Worm (Caenorhabditis elegans) whole organism, L3 larva: ENCODE measurements around the gene C34C6.3.

Experiments
- R02D3.7 ChIP-seq: fragments of 150-350 bp; optimal IDR thresholded peaks from 2 replicates; lab custom pipeline; 2014; ENCODE audit warnings: missing biosample characterization, missing genetic modification characterization
- ama-1 ChIP-seq: fragments of 150-350 bp; optimal IDR thresholded peaks from 2 replicates; lab custom pipeline; 2018
- ceh-16 ChIP-seq: sonication (generic microtip); optimal IDR thresholded peaks from 2 replicates; lab custom pipeline; 2017; ENCODE audit warnings: missing biosample characterization, missing genetic modification characterization
- ceh-28 ChIP-seq: fragments of 150-350 bp; optimal IDR thresholded peaks from 2 replicates; lab custom pipeline; 2014; ENCODE audit warnings: missing biosample characterization, missing genetic modification reagents, missing genetic modification characterization
- ceh-9 ChIP-seq: sonication (generic microtip); optimal IDR thresholded peaks from 2 replicates; lab custom pipeline; 2018; ENCODE audit warnings: missing biosample characterization, missing genetic modification characterization
- daf-12 ChIP-seq: fragments of 150-350 bp; optimal IDR thresholded peaks from 2 replicates; lab custom pipeline; 2014; ENCODE audit warnings: missing biosample characterization, missing genetic modification reagents, missing genetic modification characterization
- egl-27 ChIP-seq: sonication (generic microtip); optimal IDR thresholded peaks from 4 replicates; lab custom pipeline; 2017; ENCODE audit warnings: missing biosample characterization, missing genetic modification reagents, missing genetic modification characterization
- egl-5 ChIP-seq: fragments of 150-350 bp; optimal IDR thresholded peaks from 2 replicates; lab custom pipeline; 2017; ENCODE audit warnings: missing biosample characterization, missing genetic modification reagents, missing genetic modification characterization, inconsistent platforms
- elt-1 ChIP-seq: fragments of 150-350 bp; optimal IDR thresholded peaks from 2 replicates; lab custom pipeline; 2014; ENCODE audit warnings: missing biosample characterization, missing genetic modification characterization
- elt-2 ChIP-seq: sonication (generic microtip); optimal IDR thresholded peaks from 2 replicates; lab custom pipeline; 2016; ENCODE audit warnings: missing genetic modification reagents, mild to moderate bottlenecking, missing genetic modification characterization, missing compliant biosample characterization
- elt-3 ChIP-seq, 3 experiments: fragments of 150-350 bp in 1 of 3; sonication (generic microtip) in 2 of 3; optimal IDR thresholded peaks; 2 replicates in 2 of 3; 4 replicates in 1 of 3; lab custom pipeline; 2014 to 2017; ENCODE audit warnings: missing biosample characterization in 3 of 3, missing genetic modification characterization in 3 of 3
- eor-1 ChIP-seq, 2 experiments: fragments of 150-350 bp; optimal IDR thresholded peaks; 2 replicates each; lab custom pipeline; 2014 to 2018; ENCODE audit warnings: missing biosample characterization in 2 of 2, missing genetic modification characterization in 2 of 2
- fkh-10 ChIP-seq: sonication (generic microtip); optimal IDR thresholded peaks from 2 replicates; lab custom pipeline; 2017; ENCODE audit warnings: missing biosample characterization, missing genetic modification reagents, missing genetic modification characterization
- fkh-2 ChIP-seq: fragments of 150-350 bp; optimal IDR thresholded peaks from 2 replicates; lab custom pipeline; 2014; ENCODE audit warnings: missing biosample characterization, missing genetic modification reagents, missing genetic modification characterization
- hmg-11 ChIP-seq: sonication (generic microtip); optimal IDR thresholded peaks from 2 replicates; lab custom pipeline; 2016; ENCODE audit warnings: missing genetic modification characterization, missing compliant biosample characterization
- jun-1 ChIP-seq: fragments of 150-350 bp; optimal IDR thresholded peaks from 2 replicates; lab custom pipeline; 2014; ENCODE audit warnings: missing biosample characterization, missing genetic modification reagents, missing genetic modification characterization
- lin-15B ChIP-seq: fragments of 150-350 bp; optimal IDR thresholded peaks from 2 replicates; lab custom pipeline; 2014; ENCODE audit warnings: missing biosample characterization, missing genetic modification characterization
- lin-39 ChIP-seq: fragments of 150-350 bp; optimal IDR thresholded peaks from 2 replicates; lab custom pipeline; 2018; ENCODE audit warnings: missing biosample characterization, missing genetic modification reagents, missing genetic modification characterization
- lsy-12 ChIP-seq: sonication (generic microtip); optimal IDR thresholded peaks from 2 replicates; lab custom pipeline; 2016; ENCODE audit warnings: mild to moderate bottlenecking, missing genetic modification characterization, missing compliant biosample characterization
- mdl-1 ChIP-seq: fragments of 150-350 bp; optimal IDR thresholded peaks from 2 replicates; lab custom pipeline; 2014; ENCODE audit warnings: missing biosample characterization, missing genetic modification characterization
- mml-1 ChIP-seq: fragments of 150-350 bp; sonication (generic microtip); optimal IDR thresholded peaks from 3 replicates; lab custom pipeline; 2014; ENCODE audit warnings: missing biosample characterization, missing genetic modification characterization
- nfya-1 ChIP-seq: sonication (generic microtip); optimal IDR thresholded peaks from 2 replicates; lab custom pipeline; 2017; ENCODE audit warnings: missing genetic modification characterization, mild to moderate bottlenecking, missing compliant biosample characterization, antibody characterized with exemption, moderate library complexity; ENCODE audit not compliant: insufficient read depth
- nhr-11 ChIP-seq: fragments of 150-350 bp; optimal IDR thresholded peaks from 2 replicates; lab custom pipeline; 2014; ENCODE audit warnings: missing biosample characterization, missing genetic modification characterization
- nhr-12 ChIP-seq: fragments of 150-350 bp; optimal IDR thresholded peaks from 2 replicates; lab custom pipeline; 2014; ENCODE audit warnings: missing biosample characterization, missing genetic modification characterization
- nhr-23 ChIP-seq: fragments of 150-350 bp; optimal IDR thresholded peaks from 2 replicates; lab custom pipeline; 2014; ENCODE audit warnings: missing biosample characterization, missing genetic modification reagents, missing genetic modification characterization
- nhr-237 ChIP-seq: fragments of 150-350 bp; optimal IDR thresholded peaks from 2 replicates; lab custom pipeline; 2014; ENCODE audit warnings: missing biosample characterization, missing genetic modification characterization
- nhr-28 ChIP-seq: fragments of 150-350 bp; optimal IDR thresholded peaks from 2 replicates; lab custom pipeline; 2014; ENCODE audit warnings: missing biosample characterization, missing genetic modification characterization
- nhr-43 ChIP-seq: sonication (generic microtip); optimal IDR thresholded peaks from 2 replicates; lab custom pipeline; 2016; ENCODE audit warnings: mild to moderate bottlenecking, missing genetic modification characterization, missing compliant biosample characterization; ENCODE audit not compliant: poor library complexity, severe bottlenecking
- nhr-67 ChIP-seq: fragments of 150-350 bp; optimal IDR thresholded peaks from 2 replicates; lab custom pipeline; 2014; ENCODE audit warnings: missing biosample characterization, missing genetic modification characterization
- nhr-77 ChIP-seq: fragments of 150-350 bp; optimal IDR thresholded peaks from 2 replicates; lab custom pipeline; 2014; ENCODE audit warnings: missing biosample characterization, missing genetic modification characterization
- pha-4 ChIP-seq: fragments of 150-350 bp; optimal IDR thresholded peaks from 2 replicates; lab custom pipeline; 2014; ENCODE audit warnings: missing biosample characterization, missing genetic modification reagents, missing genetic modification characterization
- pqm-1 ChIP-seq: fragments of 150-350 bp; optimal IDR thresholded peaks from 2 replicates; lab custom pipeline; 2017; ENCODE audit warnings: missing biosample characterization, missing genetic modification characterization, inconsistent platforms
- sea-2 ChIP-seq: fragments of 150-350 bp; sonication (generic microtip); optimal IDR thresholded peaks from 4 replicates; lab custom pipeline; 2014; ENCODE audit warnings: missing biosample characterization, missing genetic modification reagents, missing genetic modification characterization
- skn-1 ChIP-seq: fragments of 150-350 bp; optimal IDR thresholded peaks from 2 replicates; lab custom pipeline; 2014; ENCODE audit warnings: missing biosample characterization, missing genetic modification characterization
- snpc-4 ChIP-seq: fragments of 150-350 bp; optimal IDR thresholded peaks from 2 replicates; lab custom pipeline; 2014; ENCODE audit warnings: missing biosample characterization, missing genetic modification characterization
- tbx-2 ChIP-seq: sonication (generic microtip); optimal IDR thresholded peaks from 2 replicates; lab custom pipeline; 2016; ENCODE audit warnings: mild to moderate bottlenecking, missing genetic modification characterization, missing compliant biosample characterization
- unc-39 ChIP-seq: sonication (generic microtip); optimal IDR thresholded peaks from 4 replicates; lab custom pipeline; 2017; ENCODE audit warnings: missing biosample characterization, missing genetic modification characterization
- unc-62 ChIP-seq: fragments of 150-350 bp; sonication (generic microtip); optimal IDR thresholded peaks from 4 replicates; lab custom pipeline; 2014; ENCODE audit warnings: missing biosample characterization, missing genetic modification reagents, missing genetic modification characterization
- zag-1 ChIP-seq: fragments of 150-350 bp; optimal IDR thresholded peaks from 2 replicates; lab custom pipeline; 2014; ENCODE audit warnings: missing biosample characterization, missing genetic modification characterization
- ztf-4 ChIP-seq: fragments of 150-350 bp; optimal IDR thresholded peaks from 2 replicates; lab custom pipeline; 2014; ENCODE audit warnings: missing biosample characterization, missing genetic modification characterization

C34C6.3 gene

DNA sequence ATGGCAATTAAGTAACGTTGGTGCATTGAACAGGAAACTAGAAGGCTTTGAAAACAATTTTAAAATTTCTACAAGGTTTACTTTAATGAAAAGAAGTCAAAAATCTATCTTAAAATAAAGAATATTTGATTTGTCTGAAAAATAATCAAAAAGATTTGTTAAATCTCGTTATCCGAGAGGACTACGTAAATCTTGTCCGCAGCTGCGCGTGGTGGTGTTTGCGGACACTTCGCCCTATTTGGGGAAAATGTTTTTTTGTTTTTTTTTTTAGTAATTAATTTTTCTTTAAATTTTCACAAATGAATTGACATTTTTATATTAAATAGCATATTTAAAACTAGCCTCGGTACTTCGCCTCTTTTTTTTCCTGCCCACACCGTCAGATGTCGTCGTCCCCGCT, 7.8 kb upstream of the C34C6.3 start:
- TF ChIP-seq jun-1 (tag; lab: Kevin White, UChicago): no peak
- no peak for TF ChIP-seq skn-1
- TF ChIP-seq nfya-1 (tag; lab: Kevin White, UChicago): peak; percentile 60
- TF ChIP-seq pha-4 (tag; lab: Kevin White, UChicago): no peak
- peak; percentile 28 for TF ChIP-seq R02D3.7
- TF ChIP-seq elt-2 (tag; lab: Kevin White, UChicago): no peak
- TF ChIP-seq lin-15B: peak; percentile 49
- TF ChIP-seq ceh-28 (tag; lab: Kevin White, UChicago): no peak
- peak; percentile 55 for TF ChIP-seq hmg-11 (tag; lab: Kevin White, UChicago)
- TF ChIP-seq snpc-4 (tag; lab: Kevin White, UChicago): peak; percentile 49
- peak; percentile 63 for TF ChIP-seq egl-5 (tag; lab: Kevin White, UChicago)
- peak; percentile 50 for TF ChIP-seq nhr-43 (tag; lab: Kevin White, UChicago)
- no peak for TF ChIP-seq nhr-28 (tag; lab: Kevin White, UChicago)
- TF ChIP-seq lin-39 (tag; lab: Kevin White, UChicago): peak; percentile 46

DNA sequence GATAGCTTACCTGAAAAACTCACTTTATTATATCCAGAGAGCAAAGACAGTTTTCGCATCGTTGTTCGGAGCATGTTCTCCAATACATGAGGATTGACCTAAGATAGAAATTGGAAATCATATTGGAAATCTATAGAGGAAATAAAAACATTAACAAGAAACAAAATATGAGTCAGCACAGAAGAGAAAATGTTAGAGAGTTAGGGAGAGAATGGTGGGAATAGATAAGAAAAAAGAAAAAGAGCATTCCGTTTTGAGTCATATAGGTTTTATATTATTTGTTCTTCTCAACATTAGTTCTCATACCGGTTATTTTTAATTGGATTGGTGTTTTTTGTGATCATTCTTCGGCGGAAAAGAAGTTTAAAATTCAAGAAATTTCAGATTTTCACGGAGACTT, 6.9 kb upstream of the C34C6.3 start, which contains the start of gene hgap-2:
TSS of gene hgap-2 (minus strand) at position 101 of the 400 bp plus-strand sequence.
- TF ChIP-seq pha-4 (tag; lab: Kevin White, UChicago) (peak; percentile 4), mml-1 (no peak), pqm-1 (peak; percentile 19)
- TF ChIP-seq, all 47 proteins: peak for 2

DNA sequence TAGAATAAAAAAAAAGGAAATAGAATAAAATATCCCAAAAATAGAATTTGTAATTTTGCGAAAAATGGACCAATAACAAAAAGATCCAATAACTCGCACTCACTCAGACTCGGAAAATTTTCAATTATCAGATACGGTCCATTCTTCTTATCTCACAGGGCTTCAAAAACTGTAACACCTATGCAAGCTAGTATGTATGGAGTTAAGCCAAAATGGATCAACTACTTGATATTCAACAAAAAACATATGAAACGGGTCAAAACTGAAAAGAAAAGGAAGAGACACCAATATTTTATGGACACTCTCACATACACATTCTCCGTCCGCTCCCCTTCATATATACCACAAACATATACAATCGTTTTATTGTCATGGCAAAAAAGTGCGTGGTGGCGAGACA, 6.1 kb upstream of the C34C6.3 start, which contains the start of gene C34C6.9:
TSS of gene C34C6.9 (plus strand) at position 301 of the 400 bp plus-strand sequence.
- TF ChIP-seq nhr-11 (no peak), eor-1 (tag; optimal IDR thresholded peaks at IDR 0.05; lab: Kevin White, UChicago) (no peak), zag-1 (tag; lab: Kevin White, UChicago) (no peak), ceh-28 (tag; lab: Kevin White, UChicago) (no peak), nhr-12 (tag; lab: Kevin White, UChicago) (no peak)

DNA sequence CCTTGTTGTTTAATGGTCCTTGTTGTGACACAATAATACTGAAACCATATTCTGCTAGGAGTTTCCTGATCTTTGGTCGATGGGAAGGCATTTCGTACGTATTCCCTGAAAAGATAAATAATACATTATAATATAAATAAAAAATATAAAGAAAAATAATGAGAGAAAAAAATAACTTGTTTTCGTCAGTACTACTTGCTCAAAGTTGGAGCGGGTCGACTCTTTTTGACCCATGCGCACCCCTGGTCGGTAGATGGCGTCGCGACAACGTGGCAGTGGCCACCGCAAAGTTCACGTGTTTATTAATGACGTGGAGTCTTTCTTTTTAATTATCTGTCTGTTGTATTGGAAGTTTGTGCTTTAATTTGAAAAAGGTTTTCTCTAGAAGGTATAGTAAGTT, 4.1 kb downstream of the C34C6.3 start, which contains the start of gene C34C6.10:
TSS of gene C34C6.10 (minus strand) at position 101 of the 400 bp plus-strand sequence.
- TF ChIP-seq mdl-1 (tag; lab: Kevin White, UChicago) (no peak), nhr-67 (tag; lab: Kevin White, UChicago) (no peak), skn-1 (no peak), elt-1 (tag; lab: Kevin White, UChicago) (no peak), unc-62 (GFP tag; lab: Kevin White, UChicago) (no peak), sea-2 (no peak), ceh-9 (tag; lab: Kevin White, UChicago) (no peak), nhr-77 (tag; lab: Kevin White, UChicago) (no peak), ceh-16 (tag; lab: Kevin White, UChicago) (no peak), unc-39 (no peak), elt-3 (tag; optimal IDR thresholded peaks at IDR 0.05; lab: Kevin White, UChicago) (no peak), ztf-4 (no peak), nhr-237 (tag; lab: Kevin White, UChicago) (no peak)

DNA sequence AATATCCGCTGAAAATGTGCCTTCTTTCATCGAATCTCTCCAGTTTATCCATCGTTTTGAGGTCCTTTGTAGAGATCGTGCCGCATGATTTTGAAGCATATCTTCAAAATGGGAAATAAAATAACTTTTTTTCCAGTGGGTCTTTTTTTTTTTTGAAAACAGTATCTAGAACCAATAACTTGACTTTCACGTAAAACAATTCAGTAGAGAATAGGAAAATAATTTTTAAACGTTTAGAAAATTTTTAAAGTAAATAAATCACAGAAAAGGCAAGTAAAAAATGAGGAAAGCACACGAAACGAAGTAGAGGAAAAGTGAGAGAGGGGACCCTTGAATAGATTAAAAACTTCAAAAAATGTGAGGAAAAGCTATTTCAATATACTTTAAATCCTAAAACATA, 7.1 kb downstream of the C34C6.3 start, which contains the start of gene chdh-1:
TSS of gene chdh-1 (minus strand) at position 101 of the 400 bp plus-strand sequence.
- TF ChIP-seq nhr-43 (tag; lab: Kevin White, UChicago) (no peak), ceh-28 (tag; lab: Kevin White, UChicago) (no peak), elt-2 (tag; lab: Kevin White, UChicago) (no peak), nhr-77 (tag; lab: Kevin White, UChicago) (no peak), nhr-23 (tag; lab: Kevin White, UChicago) (no peak), mdl-1 (tag; lab: Kevin White, UChicago) (no peak), pqm-1 (no peak), lin-15B (no peak), lsy-12 (tag; lab: Kevin White, UChicago) (no peak), fkh-10 (GFP tag; lab: Kevin White, UChicago) (no peak), fkh-2 (tag; lab: Kevin White, UChicago) (no peak), tbx-2 (tag; lab: Kevin White, UChicago) (no peak), snpc-4 (tag; lab: Kevin White, UChicago) (no peak), eor-1 (tag; optimal IDR thresholded peaks at IDR 0.05; lab: Kevin White, UChicago) (no peak), unc-39 (no peak), egl-27 (tag; lab: Kevin White, UChicago) (no peak), ama-1 (lab: Kevin White, UChicago) (no peak), egl-5 (tag; lab: Kevin White, UChicago) (no peak), R02D3.7 (no peak), daf-12 (no peak)
- TF ChIP-seq, all 47 proteins: peak for 0
